Worm (Caenorhabditis elegans): ENCODE data around the gene srv-26.

DNA sequence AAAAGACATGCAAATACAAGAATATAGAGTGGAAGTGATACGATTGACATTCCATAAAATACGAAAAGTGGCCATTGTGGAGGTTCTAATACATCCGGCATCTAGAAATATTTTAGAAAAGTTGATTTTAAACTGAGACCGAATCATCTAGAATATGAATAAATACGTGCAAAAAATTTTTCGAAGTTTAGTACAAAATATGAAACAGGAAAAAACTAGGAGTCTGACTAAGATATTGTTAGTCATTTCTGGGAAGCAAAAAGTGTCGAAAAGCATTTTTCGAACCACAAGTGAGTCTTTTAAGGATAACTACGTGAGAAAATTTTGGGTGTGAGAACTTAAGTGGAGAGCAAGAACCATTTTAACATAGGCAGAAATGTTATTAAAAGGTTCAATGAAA, 19.5 kb downstream of the srv-26 start, which contains the start of gene srv-32:
- TF ChIP-seq lin-15B (tag; optimal IDR thresholded peaks at IDR 0.05) (no peak), unc-62 (GFP tag; optimal IDR thresholded peaks at IDR 0.05 in 1 of 2) (no peak), unc-62 (tag; optimal IDR thresholded peaks at IDR 0.05) (no peak), mdl-1 (tag; optimal IDR thresholded peaks at IDR 0.05) (no peak), nhr-48 (tag; optimal IDR thresholded peaks at IDR 0.05) (no peak), ceh-20 (GFP tag; IDR thresholded peaks at IDR 0.05) (no peak), nhr-6 (tag; optimal IDR thresholded peaks at IDR 0.05) (no peak), unc-39 (tag; optimal IDR thresholded peaks at IDR 0.05) (no peak), nhr-25 (tag; optimal IDR thresholded peaks at IDR 0.05; ENCODE audit: borderline replicate concordance, insufficient read depth) (no peak), Y5F2A.4 (GFP tag; optimal IDR thresholded peaks at IDR 0.05) (no peak), mep-1 (tag; optimal IDR thresholded peaks at IDR 0.05) (no peak), pha-4 (GFP tag; IDR thresholded peaks at IDR 0.05) (no peak), pha-4 (tag; optimal IDR thresholded peaks at IDR 0.05) (no peak), ama-1 (optimal IDR thresholded peaks at IDR 0.05) (no peak)

All from whole organism, L4 larva.